Worm (Caenorhabditis elegans) whole organism, mixed stage, embryonic: Measurements from ENCODE around the gene D2023.3.

Experiments used
- drap-1 ChIP-seq: fragments of 200-800 bp; sonication (Bioruptor generic); optimal IDR thresholded peaks from 3 replicates; lab custom pipeline; 2018; ENCODE audit warnings: mild to moderate bottlenecking, missing genetic modification characterization, missing compliant biosample characterization
- mab-5 ChIP-seq: fragments of 150-350 bp; optimal IDR thresholded peaks from 2 replicates; lab custom pipeline; 2014; ENCODE audit warnings: missing biosample characterization, missing genetic modification characterization
- nhr-28 ChIP-seq: fragments of 150-350 bp; optimal IDR thresholded peaks from 2 replicates; lab custom pipeline; 2014; ENCODE audit warnings: missing biosample characterization, missing genetic modification characterization
- nhr-76 ChIP-seq: sonication (generic microtip); optimal IDR thresholded peaks from 2 replicates; lab custom pipeline; 2017; ENCODE audit warnings: missing biosample characterization, missing genetic modification characterization
- pha-4 ChIP-seq: fragments of 150-350 bp; optimal IDR thresholded peaks from 2 replicates; lab custom pipeline; 2018; ENCODE audit warnings: missing biosample characterization, missing genetic modification reagents, missing genetic modification characterization
- snpc-4 ChIP-seq: fragments of 150-350 bp; optimal IDR thresholded peaks from 2 replicates; lab custom pipeline; 2014; ENCODE audit warnings: missing biosample characterization, missing genetic modification characterization
- unc-120 ChIP-seq: sonication (generic microtip); optimal IDR thresholded peaks from 2 replicates; lab custom pipeline; 2017; ENCODE audit warnings: missing genetic modification characterization, missing compliant biosample characterization; ENCODE audit not compliant: poor library complexity, severe bottlenecking
- unc-39 ChIP-seq: fragments of 150-350 bp; optimal IDR thresholded peaks from 2 replicates; lab custom pipeline; 2014; ENCODE audit warnings: missing biosample characterization, missing genetic modification characterization

- no peak for TF ChIP-seq unc-120 (tag; lab: Kevin White, UChicago)
- TF ChIP-seq drap-1 (GFP tag; lab: Kevin White, UChicago): no peak
- no peak for TF ChIP-seq nhr-76 (tag; lab: Kevin White, UChicago)
- TF ChIP-seq mab-5 (tag; lab: Kevin White, UChicago): no peak
- TF ChIP-seq pha-4 (tag; lab: Kevin White, UChicago): no peak
- no peak for TF ChIP-seq snpc-4 (tag; lab: Kevin White, UChicago)
- no peak for TF ChIP-seq unc-39 (tag; lab: Kevin White, UChicago)
- no peak for TF ChIP-seq nhr-28 (tag; lab: Kevin White, UChicago)
Observed at ce11 chrV:11758635-11759034, 53.2 kb downstream of the D2023.3 start, which contains the start of gene T04F3.3.
